Fruit fly (Drosophila melanogaster): Measurements from ENCODE around the gene CG15201.

DNA sequence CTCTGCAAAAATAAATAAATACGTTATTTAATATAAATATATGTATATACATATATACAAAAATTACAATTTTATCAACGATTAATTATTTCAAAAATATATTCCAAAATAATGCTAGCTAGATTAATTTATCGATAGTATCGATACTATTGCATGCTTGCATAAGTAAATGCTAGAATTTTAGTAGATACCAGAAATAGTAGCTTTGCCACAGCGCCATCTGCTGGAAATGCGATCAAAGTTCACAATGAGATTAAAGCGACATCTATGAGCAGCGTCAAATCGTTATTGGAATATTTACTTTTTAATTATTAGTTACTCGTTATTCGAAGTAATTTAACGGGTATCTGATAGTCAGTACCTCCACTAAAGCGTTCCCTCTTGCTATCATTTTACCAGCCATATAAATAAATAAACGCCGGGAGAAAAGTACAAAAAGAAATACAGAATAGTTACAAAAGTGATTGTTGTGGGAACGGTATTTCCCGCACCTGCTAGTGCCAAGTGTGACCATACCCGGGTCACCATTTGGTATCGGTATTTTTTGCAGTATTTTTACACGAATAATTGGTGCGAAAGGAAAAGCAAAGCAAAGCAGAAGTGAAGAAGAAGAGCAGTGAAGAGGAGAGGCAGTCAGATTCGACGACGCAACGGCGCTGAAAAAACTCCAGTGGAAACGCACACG is 10.0 kb downstream of the CG15201 start, which contains the start of the genes rtv and Dlic:
- no peak for TF ChIP-seq pan (optimal IDR thresholded peaks at IDR 0.05)
- no peak for TF ChIP-seq OdsH (GFP tag; optimal IDR thresholded peaks at IDR 0.05)
- no peak for TF ChIP-seq N (GFP tag; optimal IDR thresholded peaks at IDR 0.05)
- no peak for TF ChIP-seq Abd-B (GFP tag; optimal IDR thresholded peaks at IDR 0.05)
- TF ChIP-seq Dfd (GFP tag; optimal IDR thresholded peaks at IDR 0.05): no peak
- no peak for TF ChIP-seq Hr83 (GFP tag; optimal IDR thresholded peaks at IDR 0.05; ENCODE audit: poor library complexity, severe bottlenecking)
- TF ChIP-seq fru (GFP tag; optimal IDR thresholded peaks at IDR 0.05): peak; percentile 45
- TF ChIP-seq Hr78 (GFP tag; optimal IDR thresholded peaks at IDR 0.05): no peak
- TF ChIP-seq lola (GFP tag; optimal IDR thresholded peaks at IDR 0.05): no peak
- TF ChIP-seq HLH106 (tag; optimal IDR thresholded peaks at IDR 0.05): peak; percentile 29
